Worm (Caenorhabditis elegans): Measurements from ENCODE around the gene F09G8.5.

- TF ChIP-seq sma-9 (GFP tag; optimal IDR thresholded peaks at IDR 0.05) (no peak), sma-9 (tag; optimal IDR thresholded peaks at IDR 0.05) (no peak), elt-1 (tag; optimal IDR thresholded peaks at IDR 0.05) (no peak), unc-39 (tag; optimal IDR thresholded peaks at IDR 0.05) (no peak), sem-4 (tag; optimal IDR thresholded peaks at IDR 0.05) (no peak), aly-2 (tag; optimal IDR thresholded peaks at IDR 0.05) (no peak), snpc-4 (tag; optimal IDR thresholded peaks at IDR 0.05) (no peak), nhr-23 (tag; optimal IDR thresholded peaks at IDR 0.05) (no peak), egl-27 (tag; optimal IDR thresholded peaks at IDR 0.05) (no peak), skn-1 (tag; optimal IDR thresholded peaks at IDR 0.05) (no peak), zag-1 (tag; optimal IDR thresholded peaks at IDR 0.05) (no peak), ama-1 (optimal IDR thresholded peaks at IDR 0.05) (no peak), lin-11 (tag; optimal IDR thresholded peaks at IDR 0.05) (no peak), nhr-77 (tag; optimal IDR thresholded peaks at IDR 0.05) (no peak)
Measured at ce11 chrIII:8298216-8298920, 43.6 kb downstream of the F09G8.5 start.

All from whole organism, L2 larva.